Worm (Caenorhabditis elegans): Measurements from ENCODE around the gene T08D10.4.

The T08D10.4 gene

DNA sequence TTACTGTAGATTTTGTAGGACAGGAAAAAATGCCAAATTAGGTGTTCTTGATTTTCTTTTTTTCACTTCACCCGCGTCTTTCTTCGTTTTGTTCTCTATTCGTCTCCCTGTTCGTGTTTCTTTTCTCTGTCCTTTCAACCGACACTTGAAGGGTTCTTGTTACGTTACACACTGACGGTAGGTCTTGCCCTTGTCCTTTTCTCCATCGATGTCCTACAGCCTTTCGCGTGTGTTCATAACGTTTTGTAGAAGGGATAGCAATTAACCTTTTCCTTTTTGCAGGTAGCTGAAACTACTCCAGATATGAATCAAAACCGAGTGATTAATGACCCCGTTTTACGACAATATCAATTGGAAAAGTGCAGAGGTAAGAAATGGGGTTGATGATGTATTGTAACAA, 29.0 kb downstream of the T08D10.4 start, which contains the start of gene F55G7.1:
Gene F55G7.1, plus strand, starts transcription at position 276 of the 400 bp plus-strand sequence.
- TF ChIP-seq ref-1 (GFP tag; conservative IDR thresholded peaks at IDR 0.05) (no peak), ztf-23 (GFP tag; IDR thresholded peaks at IDR 0.05) (no peak), med-1 (GFP tag; optimal IDR thresholded peaks at IDR 0.05; ENCODE audit: insufficient read depth) (no peak), ztf-29 (GFP tag; IDR thresholded peaks at IDR 0.05) (no peak), flt-1 (GFP tag; IDR thresholded peaks at IDR 0.05) (no peak), cog-1 (tag; optimal IDR thresholded peaks at IDR 0.05) (no peak), T22C8.4 (GFP tag; IDR thresholded peaks at IDR 0.05) (no peak), klf-2 (GFP tag; conservative IDR thresholded peaks at IDR 0.05) (no peak), tab-1 (GFP tag; IDR thresholded peaks at IDR 0.05) (no peak)

- no peak for TF ChIP-seq tab-1 (GFP tag; IDR thresholded peaks at IDR 0.05)
- no peak for TF ChIP-seq med-1 (GFP tag; optimal IDR thresholded peaks at IDR 0.05; ENCODE audit: insufficient read depth)
- TF ChIP-seq ztf-23 (GFP tag; IDR thresholded peaks at IDR 0.05) = no peak
- no peak for TF ChIP-seq flt-1 (GFP tag; IDR thresholded peaks at IDR 0.05)
- TF ChIP-seq cog-1 (tag; optimal IDR thresholded peaks at IDR 0.05) = no peak
- TF ChIP-seq klf-2 (GFP tag; conservative IDR thresholded peaks at IDR 0.05) = no peak
Observed at ce11 chrX:11920723-11921283, 32.3 kb downstream of the T08D10.4 start, which contains the start of gene Y62H9A.14. TSS of gene Y62H9A.14 (plus strand) at chrX:11921233.

DNA sequence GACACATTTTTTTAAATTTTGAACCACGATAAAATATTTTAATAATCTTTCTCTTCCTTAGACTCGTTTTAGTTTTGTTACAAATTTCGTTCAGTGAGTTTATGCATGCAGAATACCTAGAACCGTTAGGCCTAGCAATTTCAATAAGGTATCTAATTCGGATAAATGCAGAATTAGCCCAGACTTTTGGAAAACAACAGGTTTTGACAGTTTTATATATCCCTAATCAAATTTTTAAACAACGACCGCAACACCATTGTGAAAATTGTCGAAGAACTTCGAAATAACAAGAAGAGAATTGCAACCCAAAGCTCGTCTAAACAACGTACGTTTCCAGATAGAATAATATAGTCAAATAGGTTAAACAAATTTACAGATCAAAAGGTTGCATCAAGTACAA, 35.1 kb downstream of the T08D10.4 start, which contains the start of gene Y62H9A.16:
Gene Y62H9A.16, plus strand, starts transcription at position 301 of the 400 bp plus-strand sequence.
- no peak for TF ChIP-seq klf-2 (GFP tag; conservative IDR thresholded peaks at IDR 0.05)

DNA sequence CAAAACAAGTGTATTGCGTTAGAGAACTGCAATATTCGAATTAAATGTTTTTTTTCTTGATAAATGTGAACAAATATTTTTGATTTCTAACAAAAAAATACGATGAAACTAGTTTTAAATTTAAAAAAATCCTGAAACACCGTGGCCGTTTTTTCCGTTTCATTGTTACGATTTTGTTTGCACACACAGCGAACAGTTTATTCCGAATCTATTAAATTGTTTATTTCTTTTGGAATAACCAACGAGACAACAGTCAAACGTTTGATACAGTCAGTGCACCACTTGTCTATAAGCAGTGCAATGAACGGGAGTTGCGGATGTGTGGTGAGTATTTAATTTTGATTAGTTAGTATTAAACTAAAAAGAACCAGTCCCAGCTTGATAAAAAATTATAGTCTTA, 36.4 kb downstream of the T08D10.4 start, which contains the start of gene Y62H9A.13:
Gene Y62H9A.13, plus strand, starts transcription at position 301 of the 400 bp plus-strand sequence.
- TF ChIP-seq med-1 (GFP tag; optimal IDR thresholded peaks at IDR 0.05; ENCODE audit: insufficient read depth) = no peak
- no peak for TF ChIP-seq T22C8.4 (GFP tag; IDR thresholded peaks at IDR 0.05)
- no peak for TF ChIP-seq tab-1 (GFP tag; IDR thresholded peaks at IDR 0.05)
- TF ChIP-seq ref-1 (GFP tag; conservative IDR thresholded peaks at IDR 0.05) = no peak
- no peak for TF ChIP-seq ztf-29 (GFP tag; IDR thresholded peaks at IDR 0.05)
- TF ChIP-seq flt-1 (GFP tag; IDR thresholded peaks at IDR 0.05) = no peak

DNA sequence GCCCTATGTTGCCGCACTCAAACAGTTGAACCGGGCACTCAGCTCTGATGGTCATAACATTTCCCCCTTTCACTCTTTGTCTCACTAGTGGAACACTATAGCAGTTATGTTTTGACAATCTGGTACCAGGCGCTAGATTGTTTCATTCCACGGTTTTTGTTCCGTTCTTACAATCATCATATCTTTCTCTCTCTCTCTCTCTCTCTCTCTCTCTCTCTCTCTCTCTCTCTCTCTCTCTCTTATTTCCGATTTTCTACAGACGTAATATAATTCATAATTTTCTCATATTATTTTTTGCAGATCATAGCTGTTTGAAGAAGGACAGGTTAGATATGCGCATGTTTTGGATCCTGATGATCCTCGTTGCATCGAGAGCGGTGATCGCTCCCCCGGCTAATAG, 39.3 kb downstream of the T08D10.4 start, which contains the start of gene Y62H9A.12:
Gene Y62H9A.12, plus strand, starts transcription at position 301 of the 400 bp plus-strand sequence.
- no peak for TF ChIP-seq flt-1 (GFP tag; IDR thresholded peaks at IDR 0.05)
- no peak for TF ChIP-seq ref-1 (GFP tag; conservative IDR thresholded peaks at IDR 0.05)
- no peak for TF ChIP-seq klf-2 (GFP tag; conservative IDR thresholded peaks at IDR 0.05)
- TF ChIP-seq T22C8.4 (GFP tag; IDR thresholded peaks at IDR 0.05) = no peak
- no peak for TF ChIP-seq cog-1 (tag; optimal IDR thresholded peaks at IDR 0.05)
- no peak for TF ChIP-seq tab-1 (GFP tag; IDR thresholded peaks at IDR 0.05)
- no peak for TF ChIP-seq med-1 (GFP tag; optimal IDR thresholded peaks at IDR 0.05; ENCODE audit: insufficient read depth)

DNA sequence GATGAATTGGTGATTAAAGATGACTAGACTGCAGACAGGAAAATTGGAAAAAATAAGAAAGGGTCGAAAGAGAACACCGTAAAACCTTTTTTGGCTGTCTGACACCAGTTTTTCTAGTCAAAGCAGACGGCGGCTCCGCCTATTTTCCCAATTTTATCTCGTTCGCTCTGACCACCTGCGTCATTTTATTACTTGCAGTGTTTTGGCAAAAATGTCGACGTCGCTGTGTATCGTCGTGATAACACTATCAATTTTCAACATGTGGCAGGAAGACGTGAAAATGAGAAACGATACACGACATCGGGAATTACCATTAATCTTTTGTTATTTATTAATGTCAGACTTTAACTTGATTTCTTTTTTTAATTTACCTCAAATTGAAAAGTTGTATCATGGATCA, 43.1 kb downstream of the T08D10.4 start, which contains the start of gene Y62H9A.15:
Gene Y62H9A.15, minus strand, starts transcription at position 100 of the 400 bp plus-strand sequence.
- TF ChIP-seq ref-1 (GFP tag; conservative IDR thresholded peaks at IDR 0.05) = no peak
- TF ChIP-seq T22C8.4 (GFP tag; IDR thresholded peaks at IDR 0.05) = no peak
- no peak for TF ChIP-seq med-1 (GFP tag; optimal IDR thresholded peaks at IDR 0.05; ENCODE audit: insufficient read depth)
- no peak for TF ChIP-seq flt-1 (GFP tag; IDR thresholded peaks at IDR 0.05)
- TF ChIP-seq ztf-23 (GFP tag; IDR thresholded peaks at IDR 0.05) = no peak
- no peak for TF ChIP-seq tab-1 (GFP tag; IDR thresholded peaks at IDR 0.05)
- TF ChIP-seq cog-1 (tag; optimal IDR thresholded peaks at IDR 0.05) = no peak

ce11 chrX:11909168-11909567, 44.0 kb downstream of the T08D10.4 start:
- TF ChIP-seq ztf-29 (GFP tag; IDR thresholded peaks at IDR 0.05) (no peak), klf-2 (GFP tag; conservative IDR thresholded peaks at IDR 0.05) (no peak), med-1 (GFP tag; optimal IDR thresholded peaks at IDR 0.05; ENCODE audit: insufficient read depth) (no peak), cog-1 (tag; optimal IDR thresholded peaks at IDR 0.05) (no peak), ref-1 (GFP tag; conservative IDR thresholded peaks at IDR 0.05) (no peak), T22C8.4 (GFP tag; IDR thresholded peaks at IDR 0.05) (no peak), tab-1 (GFP tag; IDR thresholded peaks at IDR 0.05) (no peak)

DNA sequence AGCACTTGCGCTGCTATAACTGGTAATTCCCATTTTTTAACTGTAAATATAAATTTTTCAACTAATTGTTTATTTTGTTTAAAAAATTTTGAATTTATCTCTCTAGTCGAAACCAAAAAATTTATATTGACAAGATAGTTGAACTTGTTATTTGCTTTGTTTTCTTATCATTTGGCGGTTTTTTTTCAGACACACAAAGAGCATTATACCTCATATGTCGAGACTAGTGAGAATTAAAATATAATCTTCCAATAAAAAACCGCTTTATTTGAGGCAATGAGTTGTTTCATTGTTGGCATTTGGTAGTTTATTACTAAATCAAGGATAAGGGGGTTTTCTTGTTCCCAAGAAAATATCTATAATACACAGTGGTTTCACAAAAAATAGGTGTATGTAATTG, 44.9 kb downstream of the T08D10.4 start:
- TF ChIP-seq ref-1 (GFP tag; conservative IDR thresholded peaks at IDR 0.05) (no peak), klf-2 (GFP tag; conservative IDR thresholded peaks at IDR 0.05) (no peak), T22C8.4 (GFP tag; IDR thresholded peaks at IDR 0.05) (no peak), med-1 (GFP tag; optimal IDR thresholded peaks at IDR 0.05; ENCODE audit: insufficient read depth) (no peak)

- TF ChIP-seq ztf-29 (GFP tag; IDR thresholded peaks at IDR 0.05) = no peak
- no peak for TF ChIP-seq med-1 (GFP tag; optimal IDR thresholded peaks at IDR 0.05; ENCODE audit: insufficient read depth)
- TF ChIP-seq tab-1 (GFP tag; IDR thresholded peaks at IDR 0.05) = no peak
- no peak for TF ChIP-seq klf-2 (GFP tag; conservative IDR thresholded peaks at IDR 0.05)
- TF ChIP-seq ztf-23 (GFP tag; IDR thresholded peaks at IDR 0.05) = no peak
- TF ChIP-seq cog-1 (tag; optimal IDR thresholded peaks at IDR 0.05) = no peak
- no peak for TF ChIP-seq flt-1 (GFP tag; IDR thresholded peaks at IDR 0.05)
Observed at ce11 chrX:11907263-11907662, 45.9 kb downstream of the T08D10.4 start, which contains the start of gene Y62H9A.11. TSS of gene Y62H9A.11 (minus strand) at chrX:11907363.

ce11 chrX:11906626-11907025, 46.5 kb downstream of the T08D10.4 start:
- TF ChIP-seq tab-1 (GFP tag; IDR thresholded peaks at IDR 0.05) (no peak), klf-2 (GFP tag; conservative IDR thresholded peaks at IDR 0.05) (no peak), T22C8.4 (GFP tag; IDR thresholded peaks at IDR 0.05) (no peak), med-1 (GFP tag; optimal IDR thresholded peaks at IDR 0.05; ENCODE audit: insufficient read depth) (no peak)

Measured in whole organism, midembryonic.